Worm (Caenorhabditis elegans): ENCODE results near the gene Y38C1BA.1.

The Y38C1BA.1 gene

ce11 chrIV:1826737-1827136, 23.0 kb upstream of the Y38C1BA.1 start:
- TF ChIP-seq vab-15 (tag; optimal IDR thresholded peaks at IDR 0.05), result peak; percentile 37
- TF ChIP-seq ceh-82 (tag; optimal IDR thresholded peaks at IDR 0.05), result peak in 1 of 3 experiments; percentile 21
- TF ChIP-seq C16A3.4 (tag; optimal IDR thresholded peaks at IDR 0.05), result no peak
- peak; percentile 56 for TF ChIP-seq nhr-71 (tag; optimal IDR thresholded peaks at IDR 0.05)
- TF ChIP-seq snu-23 (GFP tag; optimal IDR thresholded peaks at IDR 0.05), result peak; percentile 19
- peak; percentile 54 for TF ChIP-seq nhr-47 (tag; optimal IDR thresholded peaks at IDR 0.05)
- TF ChIP-seq efl-1 (optimal IDR thresholded peaks at IDR 0.05), result no peak
- TF ChIP-seq efl-1 (GFP tag; optimal IDR thresholded peaks at IDR 0.05 in 1 of 2), result peak in 1 of 2 experiments; percentile 76
- TF ChIP-seq mab-9 (GFP tag; IDR thresholded peaks at IDR 0.05), result no peak
- peak; percentile 71 for TF ChIP-seq fkh-8 (tag; optimal IDR thresholded peaks at IDR 0.05)
- no peak for TF ChIP-seq egl-27 (tag; optimal IDR thresholded peaks at IDR 0.05)
- peak; percentile 13 for TF ChIP-seq xbp-1 (tag; optimal IDR thresholded peaks at IDR 0.05)
- TF ChIP-seq fkh-10 (GFP tag; optimal IDR thresholded peaks at IDR 0.05), result peak; percentile 23
- peak; percentile 24 for TF ChIP-seq egl-13 (tag; optimal IDR thresholded peaks at IDR 0.05)
- no peak for TF ChIP-seq F16B12.6 (tag; optimal IDR thresholded peaks at IDR 0.05)
- no peak for TF ChIP-seq elt-3 (tag; optimal IDR thresholded peaks at IDR 0.05)
- TF ChIP-seq mep-1 (tag; optimal IDR thresholded peaks at IDR 0.05), result no peak
- TF ChIP-seq lin-14 (GFP tag; optimal IDR thresholded peaks at IDR 0.05), result peak; percentile 81
- peak in 1 of 2 experiments; percentile 42 for TF ChIP-seq lsy-2 (tag; optimal IDR thresholded peaks at IDR 0.05)
- TF ChIP-seq swsn-7 (tag; optimal IDR thresholded peaks at IDR 0.05), result peak; percentile 28

ce11 chrIV:1825789-1826188, 22.0 kb upstream of the Y38C1BA.1 start:
- TF ChIP-seq mep-1 (tag; optimal IDR thresholded peaks at IDR 0.05) (peak; percentile 22), lin-14 (GFP tag; optimal IDR thresholded peaks at IDR 0.05) (peak; percentile 76), unc-86 (tag; optimal IDR thresholded peaks at IDR 0.05) (no peak), fkh-8 (tag; optimal IDR thresholded peaks at IDR 0.05) (peak; percentile 42), efl-1 (optimal IDR thresholded peaks at IDR 0.05) (no peak), efl-1 (GFP tag; optimal IDR thresholded peaks at IDR 0.05 in 1 of 2) (peak in 1 of 2 experiments; percentile 25), blmp-1 (tag; optimal IDR thresholded peaks at IDR 0.05) (no peak), rnt-1 (tag; optimal IDR thresholded peaks at IDR 0.05) (peak; percentile 35)

ce11 chrIV:1824065-1824531, 20.3 kb upstream of the Y38C1BA.1 start, which contains the start of gene cmk-1:
TSS of gene cmk-1 (plus strand) at chrIV:1824481.
- no peak for TF ChIP-seq Y116A8C.19 (tag; optimal IDR thresholded peaks at IDR 0.05; ENCODE audit: borderline replicate concordance)
- TF ChIP-seq unc-98 (GFP tag; IDR thresholded peaks at IDR 0.05), result no peak
- TF ChIP-seq nhr-20 (tag; optimal IDR thresholded peaks at IDR 0.05), result peak; percentile 15
- TF ChIP-seq blmp-1 (tag; optimal IDR thresholded peaks at IDR 0.05), result no peak
- TF ChIP-seq unc-86 (tag; optimal IDR thresholded peaks at IDR 0.05), result peak; percentile 79
- peak; percentile 18 for TF ChIP-seq mep-1 (tag; optimal IDR thresholded peaks at IDR 0.05)
- peak; percentile 61 for TF ChIP-seq fkh-10 (GFP tag; optimal IDR thresholded peaks at IDR 0.05)
- no peak for TF ChIP-seq lir-3 (tag; optimal IDR thresholded peaks at IDR 0.05; ENCODE audit: poor library complexity)
- no peak for TF ChIP-seq sup-37 (GFP tag; optimal IDR thresholded peaks at IDR 0.05)
- TF ChIP-seq nhr-71 (tag; optimal IDR thresholded peaks at IDR 0.05), result peak; percentile 80
- no peak for TF ChIP-seq hlh-4 (tag; optimal IDR thresholded peaks at IDR 0.05)
- no peak for TF ChIP-seq ama-1 (optimal IDR thresholded peaks at IDR 0.05)
- TF ChIP-seq fkh-8 (tag; optimal IDR thresholded peaks at IDR 0.05), result peak; percentile 97
- TF ChIP-seq lin-39 (tag; optimal IDR thresholded peaks at IDR 0.05), result no peak
- peak; percentile 72 for TF ChIP-seq dsc-1 (tag; optimal IDR thresholded peaks at IDR 0.05)
- no peak for TF ChIP-seq ceh-63 (GFP tag; optimal IDR thresholded peaks at IDR 0.05)
- TF ChIP-seq nhr-28 (tag; optimal IDR thresholded peaks at IDR 0.05), result no peak
- no peak for TF ChIP-seq nhr-85 (tag)
- peak; percentile 41 for TF ChIP-seq pax-3 (tag; optimal IDR thresholded peaks at IDR 0.05)
- TF ChIP-seq C04F5.9 (tag; optimal IDR thresholded peaks at IDR 0.05), result no peak
- TF ChIP-seq ceh-8 (GFP tag; optimal IDR thresholded peaks at IDR 0.05), result peak; percentile 62
- TF ChIP-seq egl-13 (tag; optimal IDR thresholded peaks at IDR 0.05), result peak; percentile 77
- TF ChIP-seq xbp-1 (tag; optimal IDR thresholded peaks at IDR 0.05), result peak; percentile 40
- TF ChIP-seq snu-23 (GFP tag; optimal IDR thresholded peaks at IDR 0.05), result peak; percentile 66
- peak; percentile 79 for TF ChIP-seq nhr-47 (tag; optimal IDR thresholded peaks at IDR 0.05)
- TF ChIP-seq alr-1 (tag; optimal IDR thresholded peaks at IDR 0.05; ENCODE audit: borderline replicate concordance), result no peak
- TF ChIP-seq C34B4.2 (tag; optimal IDR thresholded peaks at IDR 0.05), result no peak
- TF ChIP-seq efl-3 (GFP tag; optimal IDR thresholded peaks at IDR 0.05), result no peak
- no peak for TF ChIP-seq hpl-2 (GFP tag; optimal IDR thresholded peaks at IDR 0.05)
- TF ChIP-seq mab-9 (GFP tag; IDR thresholded peaks at IDR 0.05), result no peak
- no peak for TF ChIP-seq ceh-88 (GFP tag; IDR thresholded peaks at IDR 0.05)
- TF ChIP-seq nhr-76 (tag; optimal IDR thresholded peaks at IDR 0.05), result no peak
- no peak for TF ChIP-seq hlh-17 (GFP tag; optimal IDR thresholded peaks at IDR 0.05; ENCODE audit: borderline replicate concordance)
- TF ChIP-seq ceh-82 (tag; optimal IDR thresholded peaks at IDR 0.05), result peak in 2 of 3 experiments; percentile 28 to 64
- no peak for TF ChIP-seq egl-27 (tag; optimal IDR thresholded peaks at IDR 0.05)
- TF ChIP-seq zip-4 (GFP tag; optimal IDR thresholded peaks at IDR 0.05), result no peak
- TF ChIP-seq F16B12.6 (tag; optimal IDR thresholded peaks at IDR 0.05), result no peak

All from whole organism, L1 larva.